Worm (Caenorhabditis elegans): Measurements from ENCODE around the gene osm-6.

DNA sequence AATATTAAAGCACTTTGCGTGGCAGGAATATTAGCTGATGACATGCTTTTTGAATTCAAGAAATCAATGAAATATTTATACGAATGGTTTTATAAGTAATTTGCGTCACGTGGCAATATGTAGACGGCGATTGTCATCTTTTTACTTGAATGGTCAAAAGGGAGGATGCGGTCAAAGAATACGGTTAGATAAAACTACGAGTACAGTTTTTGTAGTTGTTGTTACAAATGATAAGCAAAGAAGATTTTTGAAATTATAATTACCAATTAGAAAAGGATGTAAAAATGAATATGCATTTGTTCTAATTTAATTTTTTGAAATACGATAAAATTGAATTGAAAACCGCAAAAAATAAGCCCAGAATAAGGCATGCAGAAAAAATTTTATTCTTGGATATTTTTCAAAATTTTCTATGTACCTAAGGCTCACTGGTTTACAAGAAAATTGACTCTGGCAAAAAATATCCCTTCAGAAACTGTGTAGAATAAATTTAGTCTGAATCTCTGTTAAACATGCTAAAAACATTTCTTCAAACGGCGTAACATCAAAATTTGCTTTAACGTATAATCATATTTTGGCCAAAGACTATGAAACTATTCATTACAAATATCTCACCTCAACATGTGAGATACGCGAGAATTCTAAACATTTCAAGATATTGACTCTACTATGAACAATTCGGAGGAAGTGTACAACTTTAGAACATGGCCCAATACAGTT is 35.9 kb downstream of the osm-6 start, which contains the start of the genes sodh-2 and srx-76:
- TF ChIP-seq ama-1 (optimal IDR thresholded peaks at IDR 0.05) (no peak), isw-1 (GFP tag; IDR thresholded peaks at IDR 0.05) (no peak), snpc-4 (tag; optimal IDR thresholded peaks at IDR 0.05) (no peak), ces-1 (GFP tag; optimal IDR thresholded peaks at IDR 0.05) (no peak), ztf-11 (tag; optimal IDR thresholded peaks at IDR 0.05) (no peak), fos-1 (tag; optimal IDR thresholded peaks at IDR 0.05) (no peak), lin-14 (GFP tag; optimal IDR thresholded peaks at IDR 0.05) (no peak), dpl-1 (GFP tag; optimal IDR thresholded peaks at IDR 0.05) (no peak), alr-1 (tag; optimal IDR thresholded peaks at IDR 0.05; ENCODE audit: borderline replicate concordance) (no peak), nhr-76 (tag; optimal IDR thresholded peaks at IDR 0.05) (no peak), sup-37 (GFP tag; optimal IDR thresholded peaks at IDR 0.05) (no peak), ceh-88 (GFP tag; IDR thresholded peaks at IDR 0.05) (no peak)

All from whole organism, L1 larva.